Worm (Caenorhabditis elegans): ENCODE data around the gene dyrb-1.

dyrb-1 gene

ce11 chrII:9057035-9057668 is 49.8 kb downstream of the dyrb-1 start, which contains the start of gene rpl-32 (continued):
- TF ChIP-seq lim-7 (GFP tag; IDR thresholded peaks at IDR 0.05), result no peak
- TF ChIP-seq zag-1 (tag; optimal IDR thresholded peaks at IDR 0.05), result no peak
- TF ChIP-seq snpc-4 (tag; optimal IDR thresholded peaks at IDR 0.05), result no peak
- no peak for TF ChIP-seq madf-5 (GFP tag; IDR thresholded peaks at IDR 0.05)
- no peak for TF ChIP-seq nhr-111 (GFP tag; optimal IDR thresholded peaks at IDR 0.05)
- no peak for TF ChIP-seq fos-1 (tag; optimal IDR thresholded peaks at IDR 0.05)
- TF ChIP-seq egl-27 (tag; optimal IDR thresholded peaks at IDR 0.05), result no peak
- TF ChIP-seq tag-97 (GFP tag; IDR thresholded peaks at IDR 0.05), result no peak
- no peak for TF ChIP-seq ztf-7 (tag; optimal IDR thresholded peaks at IDR 0.05)
- TF ChIP-seq F49E8.2 (tag; optimal IDR thresholded peaks at IDR 0.05; ENCODE audit: borderline replicate concordance), result no peak
- TF ChIP-seq zip-11 (GFP tag; IDR thresholded peaks at IDR 0.05), result no peak
- TF ChIP-seq lir-3 (tag; optimal IDR thresholded peaks at IDR 0.05), result no peak
- TF ChIP-seq zfp-2 (tag; optimal IDR thresholded peaks at IDR 0.05), result no peak
- TF ChIP-seq saeg-2 (GFP tag; IDR thresholded peaks at IDR 0.05), result no peak
- TF ChIP-seq gei-8 (GFP tag; optimal IDR thresholded peaks at IDR 0.05), result no peak
- TF ChIP-seq duxl-1 (tag; optimal IDR thresholded peaks at IDR 0.05; ENCODE audit: poor library complexity), result no peak
- TF ChIP-seq mxl-2 (GFP tag; conservative IDR thresholded peaks at IDR 0.05), result no peak
- TF ChIP-seq lin-15B (tag; optimal IDR thresholded peaks at IDR 0.05), result peak; percentile 32
- no peak for TF ChIP-seq daf-12 (tag; optimal IDR thresholded peaks at IDR 0.05)
- no peak; the same call in 1 of the 2 replicates for TF ChIP-seq vab-7 (GFP tag; IDR thresholded peaks at IDR 0.05)
- TF ChIP-seq mdt-29 (GFP tag; IDR thresholded peaks at IDR 0.05), result no peak
- TF ChIP-seq F37D6.2 (tag; optimal IDR thresholded peaks at IDR 0.05), result peak; percentile 14
- TF ChIP-seq nhr-42 (GFP tag; IDR thresholded peaks at IDR 0.05), result no peak
- peak; percentile 80 for TF ChIP-seq mes-2 (tag; optimal IDR thresholded peaks at IDR 0.05; ENCODE audit: poor library complexity, severe bottlenecking)
- TF ChIP-seq nhr-48 (tag; optimal IDR thresholded peaks at IDR 0.05), result no peak
- no peak for TF ChIP-seq ceh-82 (tag; optimal IDR thresholded peaks at IDR 0.05)
- peak; percentile 76 for TF ChIP-seq hlh-11 (tag; optimal IDR thresholded peaks at IDR 0.05)
- no peak for TF ChIP-seq nhr-10 (tag; optimal IDR thresholded peaks at IDR 0.05)
- no peak for TF ChIP-seq daf-16 (GFP tag; optimal IDR thresholded peaks at IDR 0.05)
- peak; percentile 17 for TF ChIP-seq daf-16 (tag; optimal IDR thresholded peaks at IDR 0.05)
- TF ChIP-seq ceh-20 (GFP tag; IDR thresholded peaks at IDR 0.05), result no peak
- peak; percentile 50 for TF ChIP-seq dmd-6 (GFP tag; IDR thresholded peaks at IDR 0.05)
- TF ChIP-seq spr-3 (GFP tag; optimal IDR thresholded peaks at IDR 0.05), result no peak
